Worm (Caenorhabditis elegans) whole organism, young adult: Measurements from ENCODE around the gene F20D6.9.

Experiments used
- B0035.1 ChIP-seq: sonication (generic microtip); optimal IDR thresholded peaks from 2 replicates; lab custom pipeline; 2016; ENCODE audit warnings: missing genetic modification characterization, mild to moderate bottlenecking, missing compliant biosample characterization, missing genotype, missing genetic modification reagents
- B0261.1 ChIP-seq: sonication (generic microtip); optimal IDR thresholded peaks from 2 replicates; lab custom pipeline; 2016; ENCODE audit warnings: mild to moderate bottlenecking, missing genetic modification characterization, moderate library complexity, missing compliant biosample characterization
- B0336.3 ChIP-seq: fragments of 200-800 bp; sonication (Bioruptor generic); IDR thresholded peaks from 2 replicates; pipeline ENCODE4 v1.3.6; 2022; ENCODE audit warnings: missing genetic modification characterization, missing compliant biosample characterization
- C17E4.6 ChIP-seq: fragments of 200-800 bp; sonication (Bioruptor generic); IDR thresholded peaks from 2 replicates; pipeline ENCODE4 v1.3.6; 2022; ENCODE audit warnings: missing genetic modification reagents, missing genetic modification characterization, missing compliant biosample characterization
- F49E8.2 ChIP-seq: sonication (generic microtip); optimal IDR thresholded peaks from 3 replicates; lab custom pipeline; 2017; ENCODE audit warnings: missing genetic modification characterization, mild to moderate bottlenecking, missing compliant biosample characterization, antibody characterized with exemption, moderate library complexity; ENCODE audit not compliant: insufficient read depth
- F52B5.7 ChIP-seq: sonication (generic microtip); optimal IDR thresholded peaks from 2 replicates; lab custom pipeline; 2016; ENCODE audit warnings: mild to moderate bottlenecking, missing genetic modification characterization, missing compliant biosample characterization
- F57A8.1 ChIP-seq: fragments of 200-800 bp; sonication (Bioruptor generic); optimal IDR thresholded peaks from 2 replicates; lab custom pipeline; 2018; ENCODE audit warnings: mild to moderate bottlenecking, missing genetic modification characterization, moderate library complexity, missing compliant biosample characterization
- Y79H2A.3 ChIP-seq: fragments of 200-800 bp; sonication (Bioruptor generic); conservative IDR thresholded peaks from 2 replicates; pipeline ENCODE4 v1.3.6; 2022; ENCODE audit warnings: missing genetic modification reagents, missing genetic modification characterization, missing compliant biosample characterization
- Y95B8A.8 ChIP-seq: fragments of 200-800 bp; sonication (Bioruptor generic); IDR thresholded peaks from 2 replicates; pipeline ENCODE4 v1.3.6; 2022; ENCODE audit warnings: missing genetic modification reagents, missing genetic modification characterization, missing compliant biosample characterization
- ama-1 ChIP-seq, 3 experiments: fragments of 150-350 bp in 1 of 3; sonication (generic microtip) in 2 of 3; optimal IDR thresholded peaks; 2 replicates each; lab custom pipeline; 2014 to 2018; ENCODE audit warnings: missing biosample characterization in 2 of 3, missing genetic modification characterization in 2 of 3, missing genetic modification reagents in 2 of 3
- athp-1 ChIP-seq: sonication (generic microtip); optimal IDR thresholded peaks from 2 replicates; lab custom pipeline; 2017; ENCODE audit warnings: mild to moderate bottlenecking, missing genetic modification characterization, missing compliant biosample characterization
- attf-3 ChIP-seq: fragments of 200-800 bp; sonication (Bioruptor generic); conservative IDR thresholded peaks from 2 replicates; pipeline ENCODE4 v1.3.6; 2022; ENCODE audit warnings: missing genetic modification reagents, missing genetic modification characterization, missing compliant biosample characterization
- ceh-27 ChIP-seq: fragments of 200-800 bp; sonication (Bioruptor generic); optimal IDR thresholded peaks from 2 replicates; lab custom pipeline; 2018; ENCODE audit warnings: mild to moderate bottlenecking, missing genetic modification characterization, moderate library complexity, missing compliant biosample characterization
- ceh-58 ChIP-seq: fragments of 200-800 bp; sonication (Bioruptor generic); IDR thresholded peaks from 2 replicates; pipeline ENCODE4 v1.3.6; 2022; ENCODE audit warnings: missing genetic modification characterization, missing compliant biosample characterization
- ceh-91 ChIP-seq: fragments of 200-800 bp; sonication (Bioruptor generic); IDR thresholded peaks from 2 replicates; pipeline ENCODE4 v1.3.6; 2022; ENCODE audit warnings: missing genetic modification reagents, missing genetic modification characterization, missing compliant biosample characterization
- dpff-1 ChIP-seq: sonication (generic microtip); optimal IDR thresholded peaks from 2 replicates; lab custom pipeline; 2017; ENCODE audit warnings: mild to moderate bottlenecking, missing genetic modification characterization, missing compliant biosample characterization
- efl-1 ChIP-seq: fragments of 150-350 bp; optimal IDR thresholded peaks from 2 replicates; lab custom pipeline; 2014; ENCODE audit warnings: missing biosample characterization, missing genetic modification reagents, missing genetic modification characterization
- egrh-3 ChIP-seq: fragments of 200-800 bp; sonication (Bioruptor generic); IDR thresholded peaks from 2 replicates; pipeline ENCODE4 v1.3.6; 2022; ENCODE audit warnings: missing genetic modification reagents, missing genetic modification characterization, missing compliant biosample characterization
- ekl-4 ChIP-seq: fragments of 200-800 bp; sonication (Bioruptor generic); IDR thresholded peaks from 2 replicates; pipeline ENCODE4 v1.3.6; 2022; ENCODE audit warnings: missing genetic modification reagents, missing genetic modification characterization, missing compliant biosample characterization
- him-1 ChIP-seq: sonication (generic microtip); optimal IDR thresholded peaks from 2 replicates; lab custom pipeline; 2016; ENCODE audit warnings: missing genotype, missing genetic modification reagents, missing genetic modification characterization, missing compliant biosample characterization
- hlh-26 ChIP-seq: fragments of 200-800 bp; sonication (Bioruptor generic); conservative IDR thresholded peaks from 2 replicates; pipeline ENCODE4 v1.3.6; 2022; ENCODE audit warnings: missing genetic modification reagents, missing genetic modification characterization, missing compliant biosample characterization
- hmg-1.2 ChIP-seq: fragments of 200-800 bp; sonication (Bioruptor generic); IDR thresholded peaks from 2 replicates; pipeline ENCODE4 v1.3.6; 2022; ENCODE audit warnings: missing genetic modification reagents, missing genetic modification characterization, missing compliant biosample characterization
- hmg-20 ChIP-seq: fragments of 200-800 bp; sonication (Bioruptor generic); IDR thresholded peaks from 2 replicates; pipeline ENCODE4 v1.3.6; 2022; ENCODE audit warnings: missing genetic modification reagents, missing genetic modification characterization, missing compliant biosample characterization
- hrde-1 ChIP-seq: sonication (generic microtip); optimal IDR thresholded peaks from 2 replicates; lab custom pipeline; 2016; ENCODE audit warnings: missing genetic modification characterization, mild to moderate bottlenecking, missing compliant biosample characterization, moderate library complexity, missing genotype, missing genetic modification reagents, borderline replicate concordance
- hsf-1 ChIP-seq: fragments of 200-800 bp; sonication (Bioruptor generic); IDR thresholded peaks from 2 replicates; pipeline ENCODE4 v1.3.6; 2022; ENCODE audit warnings: missing genetic modification reagents, missing genetic modification characterization, missing compliant biosample characterization
- lag-1 ChIP-seq: fragments of 200-800 bp; sonication (Bioruptor generic); IDR thresholded peaks from 2 replicates; pipeline ENCODE4 v1.3.6; 2022; ENCODE audit warnings: missing genetic modification reagents, missing genetic modification characterization, missing compliant biosample characterization
- lsl-1 ChIP-seq: fragments of 200-800 bp; sonication (Bioruptor generic); optimal IDR thresholded peaks from 2 replicates; lab custom pipeline; 2018; ENCODE audit warnings: mild to moderate bottlenecking, missing genetic modification characterization, moderate library complexity, missing compliant biosample characterization
- lsy-27 ChIP-seq: sonication (generic microtip); optimal IDR thresholded peaks from 2 replicates; lab custom pipeline; 2017; ENCODE audit warnings: missing genetic modification characterization, mild to moderate bottlenecking, missing compliant biosample characterization, antibody characterized with exemption, missing genotype, borderline replicate concordance; ENCODE audit not compliant: insufficient read depth
- madf-3 ChIP-seq: fragments of 200-800 bp; sonication (Bioruptor generic); IDR thresholded peaks from 2 replicates; pipeline ENCODE4 v1.3.6; 2022; ENCODE audit warnings: missing genetic modification reagents, missing genetic modification characterization, missing compliant biosample characterization
- mcd-1 ChIP-seq: fragments of 200-800 bp; sonication (Bioruptor generic); IDR thresholded peaks from 2 replicates; pipeline ENCODE4 v1.3.6; 2022; ENCODE audit warnings: missing genetic modification reagents, missing genetic modification characterization, missing compliant biosample characterization
- nfya-1 ChIP-seq: sonication (generic microtip); optimal IDR thresholded peaks from 2 replicates; lab custom pipeline; 2017; ENCODE audit warnings: antibody characterized with exemption, missing compliant biosample characterization, missing genetic modification characterization, borderline replicate concordance; ENCODE audit not compliant: insufficient read depth
- nfya-2 ChIP-seq: fragments of 200-800 bp; sonication (Bioruptor generic); IDR thresholded peaks from 2 replicates; pipeline ENCODE4 v1.3.6; 2022; ENCODE audit warnings: missing genetic modification reagents, missing genetic modification characterization, missing compliant biosample characterization
- nfyb-1 ChIP-seq: fragments of 200-800 bp; sonication (Bioruptor generic); IDR thresholded peaks from 2 replicates; pipeline ENCODE4 v1.3.6; 2022; ENCODE audit warnings: missing genetic modification reagents, missing genetic modification characterization, missing compliant biosample characterization
- snpc-4 ChIP-seq, 5 experiments: fragments of 150-350 bp in 1 of 5; sonication (generic microtip) in 4 of 5; optimal IDR thresholded peaks; 2 replicates each; lab custom pipeline; 2014 to 2018; ENCODE audit warnings: missing genetic modification characterization in 5 of 5, missing biosample characterization in 3 of 5, antibody characterized with exemption in 2 of 5, mild to moderate bottlenecking in 2 of 5, missing compliant biosample characterization in 2 of 5, missing genotype in 2 of 5, moderate library complexity in 2 of 5, missing genetic modification reagents in 1 of 5
- somi-1 ChIP-seq: fragments of 200-800 bp; sonication (Bioruptor generic); optimal IDR thresholded peaks from 2 replicates; lab custom pipeline; 2018; ENCODE audit warnings: mild to moderate bottlenecking, missing genetic modification characterization, missing compliant biosample characterization
- tbx-9 ChIP-seq: sonication (generic microtip); optimal IDR thresholded peaks from 2 replicates; lab custom pipeline; 2016; ENCODE audit warnings: borderline replicate concordance, missing genetic modification characterization, inconsistent platforms, missing compliant biosample characterization
- unc-62 ChIP-seq: fragments of 150-350 bp; optimal IDR thresholded peaks from 2 replicates; lab custom pipeline; 2014; ENCODE audit warnings: missing biosample characterization, missing genetic modification reagents, missing genetic modification characterization
- ztf-25 ChIP-seq: fragments of 200-800 bp; sonication (Bioruptor generic); IDR thresholded peaks from 2 replicates; pipeline ENCODE4 v1.3.6; 2022; ENCODE audit warnings: missing genetic modification reagents, missing genetic modification characterization, missing compliant biosample characterization
- ztf-6 ChIP-seq: fragments of 200-800 bp; sonication (Bioruptor generic); IDR thresholded peaks from 2 replicates; pipeline ENCODE4 v1.3.6; 2022; ENCODE audit warnings: missing genetic modification reagents, missing genetic modification characterization, missing compliant biosample characterization

F20D6.9 gene

DNA sequence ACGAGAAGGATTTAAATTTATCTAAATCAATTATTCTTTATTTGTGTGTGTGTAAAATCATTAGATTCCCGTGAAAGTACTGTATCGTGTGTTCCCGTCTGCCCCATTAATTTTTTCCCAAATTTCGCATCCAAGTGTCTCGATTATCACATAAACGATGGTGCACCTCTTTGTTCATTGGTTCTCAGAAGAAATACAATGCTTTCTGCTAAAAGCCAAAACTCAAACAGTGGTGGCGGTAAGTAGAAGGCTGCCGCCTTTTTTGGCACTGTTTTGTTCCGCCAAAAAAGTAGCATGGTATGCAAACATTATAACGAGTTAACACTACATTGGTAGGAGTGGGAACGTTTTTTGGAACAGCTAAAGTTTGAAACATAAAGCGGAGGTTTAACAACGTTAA, 46.2 kb upstream of the F20D6.9 start (continued):
- TF ChIP-seq lsl-1 (GFP tag; lab: Kevin White, UChicago) (peak; percentile 10), unc-62 (GFP tag; lab: Kevin White, UChicago) (no peak), ztf-6 (GFP tag; lab: Robert Waterston, UW) (no peak), F52B5.7 (no peak), F49E8.2 (no peak), nfyb-1 (GFP tag; lab: Robert Waterston, UW) (0 out of 2 replicates have a peak, but pooled peaks have one; percentile 53), ekl-4 (GFP tag; lab: Robert Waterston, UW) (0 out of 2 replicates have a peak, but pooled peaks have one; percentile 33), madf-3 (no peak), ceh-91 (no peak), Y79H2A.3 (GFP tag; lab: Robert Waterston, UW) (no peak), egrh-3 (GFP tag; lab: Robert Waterston, UW) (no peak), B0261.1 (tag; lab: Kevin White, UChicago) (no peak), nfya-2 (no peak), athp-1 (peak; percentile 43), mcd-1 (GFP tag; lab: Robert Waterston, UW) (no peak), hmg-20 (GFP tag; lab: Robert Waterston, UW) (no peak), hmg-1.2 (GFP tag; lab: Robert Waterston, UW) (no peak), lag-1 (GFP tag; lab: Robert Waterston, UW) (no peak), hsf-1 (GFP tag; lab: Robert Waterston, UW) (peak; percentile 72; the same call in 1 of the 2 replicates), lsy-27 (tag; lab: Kevin White, UChicago) (no peak), hrde-1 (tag; lab: Kevin White, UChicago) (peak; percentile 80), him-1 (peak; percentile 36), ceh-27 (GFP tag; lab: Kevin White, UChicago) (no peak), B0035.1 (tag; lab: Kevin White, UChicago) (no peak), somi-1 (GFP tag; lab: Kevin White, UChicago) (no peak), B0336.3 (GFP tag; lab: Robert Waterston, UW) (peak; percentile 75), nfya-1 (tag; lab: Kevin White, UChicago) (no peak), Y95B8A.8 (GFP tag; lab: Robert Waterston, UW) (no peak), ceh-58 (no peak)

DNA sequence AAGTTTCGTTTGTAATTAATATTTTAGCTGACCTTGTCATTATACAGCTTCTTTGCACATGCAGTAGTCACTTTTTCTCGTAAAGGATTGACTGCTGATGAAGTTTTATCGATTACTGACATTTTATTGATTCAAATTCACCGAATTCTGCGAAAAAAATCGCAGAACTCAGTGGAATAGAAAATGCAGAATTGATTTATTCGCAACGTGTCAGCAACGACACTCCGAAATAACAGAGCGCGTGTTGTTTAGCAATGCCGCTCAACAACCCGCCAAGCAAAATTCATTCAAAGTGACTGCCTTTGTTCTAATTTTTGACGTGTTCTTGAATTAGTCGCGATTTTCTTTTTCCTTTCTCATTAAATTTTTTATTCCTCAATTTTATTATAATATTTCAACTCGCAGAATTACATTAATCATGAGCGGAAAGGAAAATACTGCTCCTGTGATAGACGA, 43.9 kb upstream of the F20D6.9 start, which contains the start of the genes cogc-6 and air-1:
TSS of gene cogc-6 (minus strand) at position 234 of the 456 bp plus-strand sequence.
TSS of gene air-1 (plus strand) at position 406 of the 456 bp plus-strand sequence.
- no peak for TF ChIP-seq C17E4.6 (GFP tag; lab: Robert Waterston, UW)
- TF ChIP-seq tbx-9 (tag; lab: Kevin White, UChicago) = no peak
- TF ChIP-seq F57A8.1 (GFP tag; lab: Kevin White, UChicago) = no peak
- no peak for TF ChIP-seq dpff-1
- peak; percentile 94 for TF ChIP-seq attf-3 (GFP tag; lab: Robert Waterston, UW)
- no peak for TF ChIP-seq hlh-26
- no peak for TF ChIP-seq ztf-25 (GFP tag; lab: Robert Waterston, UW)
- TF ChIP-seq snpc-4 (GFP tag; optimal IDR thresholded peaks at IDR 0.05; lab: Kevin White, UChicago) = peak; percentile 11
- peak in 1 of 4 experiments; percentile 30 for TF ChIP-seq snpc-4 (tag; optimal IDR thresholded peaks at IDR 0.05; lab: Kevin White, UChicago)
- TF ChIP-seq ama-1 (optimal IDR thresholded peaks at IDR 0.05; lab: Kevin White, UChicago) = no peak
- no peak for TF ChIP-seq ama-1 (GFP tag; optimal IDR thresholded peaks at IDR 0.05; lab: Kevin White, UChicago)
- TF ChIP-seq lag-1 (GFP tag; lab: Robert Waterston, UW) = no peak
- TF ChIP-seq efl-1 = peak; percentile 36
- TF ChIP-seq, all 124 proteins: peak for 3
